Worm (Caenorhabditis elegans) whole organism, late embryonic: Measurements from ENCODE around the gene sru-45.

Source experiments
- ceh-14 ChIP-seq: sonication (generic microtip); optimal IDR thresholded peaks from 2 replicates; lab custom pipeline; 2016; ENCODE audit warnings: missing genotype, missing genetic modification characterization, missing compliant biosample characterization
- ceh-24 ChIP-seq: sonication (generic microtip); optimal IDR thresholded peaks from 2 replicates; lab custom pipeline; 2016; ENCODE audit warnings: mild to moderate bottlenecking, missing genetic modification characterization, missing compliant biosample characterization
- hlh-6 ChIP-seq: sonication (generic microtip); optimal IDR thresholded peaks from 2 replicates; lab custom pipeline; 2016; ENCODE audit warnings: missing genotype, missing genetic modification characterization, missing compliant biosample characterization
- pag-3 ChIP-seq: sonication (generic microtip); optimal IDR thresholded peaks from 2 replicates; lab custom pipeline; 2016; ENCODE audit warnings: missing compliant biosample characterization, missing genetic modification characterization, borderline replicate concordance

DNA sequence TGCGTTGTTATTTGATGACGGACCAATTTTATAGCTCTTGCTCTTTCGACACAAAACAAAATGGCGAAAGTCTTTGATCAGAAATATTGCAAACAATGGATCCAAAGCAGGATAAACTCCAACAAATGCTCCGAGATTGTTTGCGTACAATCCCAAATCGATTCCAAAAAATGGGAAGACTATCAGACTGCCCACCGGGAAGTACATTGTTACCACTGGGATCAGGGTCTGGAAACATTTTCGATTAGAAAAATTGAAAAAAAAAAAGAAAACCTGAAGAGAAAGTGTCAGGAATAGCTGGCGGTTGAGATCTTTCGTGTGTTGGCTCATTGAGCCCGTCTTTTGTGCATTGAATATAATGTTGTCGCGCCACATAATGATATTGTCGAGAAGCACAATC, 15.3 kb downstream of the sru-45 start:
- no peak for TF ChIP-seq ceh-24 (tag; lab: Kevin White, UChicago)
- no peak for TF ChIP-seq ceh-14 (tag; lab: Kevin White, UChicago)
- no peak for TF ChIP-seq hlh-6 (tag; lab: Kevin White, UChicago)
- no peak for TF ChIP-seq pag-3
